Worm (Caenorhabditis elegans) whole organism, mixed stage, embryonic: Measurements from ENCODE around the gene pbs-3.

Source experiments
- M03D4.4 ChIP-seq: sonication (generic microtip); optimal IDR thresholded peaks from 2 replicates; lab custom pipeline; 2017; ENCODE audit warnings: mild to moderate bottlenecking, missing genetic modification characterization, missing compliant biosample characterization
- bed-3 ChIP-seq: fragments of 200-800 bp; sonication (Bioruptor generic); optimal IDR thresholded peaks from 3 replicates; lab custom pipeline; 2018; ENCODE audit warnings: mild to moderate bottlenecking, missing genetic modification characterization, moderate library complexity, missing compliant biosample characterization
- blmp-1 ChIP-seq: fragments of 150-350 bp; optimal IDR thresholded peaks from 2 replicates; lab custom pipeline; 2014; ENCODE audit warnings: missing biosample characterization, missing genetic modification characterization
- ceh-39 ChIP-seq: fragments of 150-350 bp; optimal IDR thresholded peaks from 2 replicates; lab custom pipeline; 2014; ENCODE audit warnings: missing biosample characterization, missing genetic modification characterization
- ceh-83 ChIP-seq: fragments of 200-800 bp; sonication (Bioruptor generic); optimal IDR thresholded peaks from 2 replicates; lab custom pipeline; 2018; ENCODE audit warnings: mild to moderate bottlenecking, missing genetic modification characterization, missing compliant biosample characterization
- ces-1 ChIP-seq: fragments of 150-350 bp; optimal IDR thresholded peaks from 2 replicates; lab custom pipeline; 2014; ENCODE audit warnings: missing biosample characterization, missing genetic modification reagents, missing genetic modification characterization
- cnd-1 ChIP-seq: fragments of 200-800 bp; sonication (Bioruptor generic); optimal IDR thresholded peaks from 2 replicates; lab custom pipeline; 2018; ENCODE audit warnings: mild to moderate bottlenecking, missing genetic modification characterization, missing compliant biosample characterization
- elt-1 ChIP-seq: sonication (generic microtip); optimal IDR thresholded peaks from 2 replicates; lab custom pipeline; 2017; ENCODE audit warnings: missing genetic modification characterization, mild to moderate bottlenecking, missing compliant biosample characterization, antibody characterized with exemption, moderate library complexity, borderline replicate concordance; ENCODE audit not compliant: insufficient read depth
- elt-3 ChIP-seq: fragments of 150-350 bp; optimal IDR thresholded peaks from 2 replicates; lab custom pipeline; 2014; ENCODE audit warnings: missing biosample characterization, missing genetic modification characterization
- flh-1 ChIP-seq: fragments of 200-800 bp; sonication (Bioruptor generic); optimal IDR thresholded peaks from 2 replicates; lab custom pipeline; 2018; ENCODE audit warnings: mild to moderate bottlenecking, missing genetic modification characterization, moderate library complexity, missing compliant biosample characterization
- ham-2 ChIP-seq: fragments of 200-800 bp; sonication (Bioruptor generic); optimal IDR thresholded peaks from 2 replicates; lab custom pipeline; 2018; ENCODE audit warnings: mild to moderate bottlenecking, missing genetic modification characterization, missing compliant biosample characterization
- hlh-1 ChIP-seq: fragments of 150-350 bp; optimal IDR thresholded peaks from 2 replicates; lab custom pipeline; 2014; ENCODE audit warnings: missing biosample characterization, missing genetic modification reagents, missing genetic modification characterization
- lin-13 ChIP-seq: fragments of 150-350 bp; optimal IDR thresholded peaks from 2 replicates; lab custom pipeline; 2014; ENCODE audit warnings: missing biosample characterization, missing genetic modification characterization
- lin-32 ChIP-seq: fragments of 200-800 bp; sonication (Bioruptor generic); optimal IDR thresholded peaks from 2 replicates; lab custom pipeline; 2018; ENCODE audit warnings: mild to moderate bottlenecking, missing genetic modification characterization, missing compliant biosample characterization
- lsy-2 ChIP-seq: fragments of 150-350 bp; optimal IDR thresholded peaks from 2 replicates; lab custom pipeline; 2014; ENCODE audit warnings: missing biosample characterization, missing genetic modification characterization
- mep-1 ChIP-seq: fragments of 150-350 bp; optimal IDR thresholded peaks from 2 replicates; lab custom pipeline; 2017; ENCODE audit warnings: missing biosample characterization, missing genetic modification reagents, missing genetic modification characterization, inconsistent platforms
- mls-2 ChIP-seq: sonication (generic microtip); optimal IDR thresholded peaks from 2 replicates; lab custom pipeline; 2016; ENCODE audit warnings: mild to moderate bottlenecking, missing genetic modification characterization, moderate library complexity, missing compliant biosample characterization
- nhr-2 ChIP-seq: fragments of 150-350 bp; optimal IDR thresholded peaks from 2 replicates; lab custom pipeline; 2014; ENCODE audit warnings: missing biosample characterization, missing genetic modification characterization
- nhr-237 ChIP-seq: fragments of 150-350 bp; optimal IDR thresholded peaks from 2 replicates; lab custom pipeline; 2014; ENCODE audit warnings: missing biosample characterization, missing genetic modification characterization
- nhr-28 ChIP-seq: fragments of 150-350 bp; optimal IDR thresholded peaks from 2 replicates; lab custom pipeline; 2014; ENCODE audit warnings: missing biosample characterization, missing genetic modification characterization
- nhr-76 ChIP-seq: sonication (generic microtip); optimal IDR thresholded peaks from 2 replicates; lab custom pipeline; 2017; ENCODE audit warnings: missing biosample characterization, missing genetic modification characterization
- pha-4 ChIP-seq: fragments of 150-350 bp; optimal IDR thresholded peaks from 2 replicates; lab custom pipeline; 2018; ENCODE audit warnings: missing biosample characterization, missing genetic modification reagents, missing genetic modification characterization
- sem-2 ChIP-seq: fragments of 200-800 bp; sonication (Bioruptor generic); optimal IDR thresholded peaks from 2 replicates; lab custom pipeline; 2018; ENCODE audit warnings: mild to moderate bottlenecking, missing genetic modification characterization, missing compliant biosample characterization
- snpc-4 ChIP-seq: fragments of 150-350 bp; optimal IDR thresholded peaks from 2 replicates; lab custom pipeline; 2014; ENCODE audit warnings: missing biosample characterization, missing genetic modification characterization
- sptf-1 ChIP-seq: sonication (generic microtip); optimal IDR thresholded peaks from 2 replicates; lab custom pipeline; 2017; ENCODE audit warnings: mild to moderate bottlenecking, missing genetic modification characterization, moderate library complexity, missing compliant biosample characterization
- tbx-8 ChIP-seq: fragments of 200-800 bp; sonication (Bioruptor generic); optimal IDR thresholded peaks from 2 replicates; lab custom pipeline; 2018; ENCODE audit warnings: mild to moderate bottlenecking, missing genetic modification characterization, moderate library complexity, missing compliant biosample characterization
- unc-120 ChIP-seq: sonication (generic microtip); optimal IDR thresholded peaks from 2 replicates; lab custom pipeline; 2017; ENCODE audit warnings: missing genetic modification characterization, missing compliant biosample characterization; ENCODE audit not compliant: poor library complexity, severe bottlenecking
- unc-39 ChIP-seq: fragments of 150-350 bp; optimal IDR thresholded peaks from 2 replicates; lab custom pipeline; 2014; ENCODE audit warnings: missing biosample characterization, missing genetic modification characterization
- unc-62 ChIP-seq: fragments of 150-350 bp; optimal IDR thresholded peaks from 2 replicates; lab custom pipeline; 2014; ENCODE audit warnings: missing biosample characterization, missing genetic modification reagents, missing genetic modification characterization
- zip-8 ChIP-seq: fragments of 150-350 bp; optimal IDR thresholded peaks from 2 replicates; lab custom pipeline; 2014; ENCODE audit warnings: missing biosample characterization, missing genetic modification characterization

Gene pbs-3

DNA sequence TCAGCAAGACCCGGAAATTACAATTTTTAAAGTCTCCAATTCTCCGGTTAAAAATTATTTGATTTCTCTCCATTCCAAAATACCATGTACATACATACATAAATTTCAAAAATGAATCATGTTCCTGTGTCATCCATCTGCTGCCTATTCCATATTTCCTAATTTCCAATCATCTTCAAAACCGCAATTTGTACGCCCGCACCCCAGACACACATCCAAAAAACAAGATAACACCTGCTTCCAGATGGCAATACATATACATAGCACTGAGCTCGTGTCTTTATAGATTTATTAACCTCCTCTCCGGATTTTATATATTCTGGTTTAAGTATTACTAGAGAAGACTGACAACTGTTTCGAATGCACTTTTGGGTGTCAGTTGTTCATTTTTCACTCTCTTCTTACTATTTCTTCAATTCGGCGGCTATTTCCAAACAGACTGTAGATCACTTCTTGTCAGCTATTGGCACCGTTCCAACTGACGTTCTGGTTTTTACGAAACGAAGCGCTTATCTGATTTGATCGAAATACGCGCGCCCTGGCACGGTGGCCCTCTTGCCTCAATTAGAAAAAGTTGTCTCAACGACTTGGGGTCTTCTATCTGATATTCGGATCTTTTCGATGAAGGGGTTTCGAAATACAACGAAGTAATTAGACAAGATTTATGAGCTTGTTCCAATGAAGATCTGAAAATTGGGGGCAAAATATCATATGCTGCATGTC is 26.6 kb upstream of the pbs-3 start:
- TF ChIP-seq zip-8 (tag; lab: Kevin White, UChicago) (no peak), lin-32 (GFP tag; lab: Kevin White, UChicago) (peak; percentile 92), cnd-1 (tag; lab: Kevin White, UChicago) (no peak), hlh-1 (tag; lab: Kevin White, UChicago) (peak; percentile 21)

DNA sequence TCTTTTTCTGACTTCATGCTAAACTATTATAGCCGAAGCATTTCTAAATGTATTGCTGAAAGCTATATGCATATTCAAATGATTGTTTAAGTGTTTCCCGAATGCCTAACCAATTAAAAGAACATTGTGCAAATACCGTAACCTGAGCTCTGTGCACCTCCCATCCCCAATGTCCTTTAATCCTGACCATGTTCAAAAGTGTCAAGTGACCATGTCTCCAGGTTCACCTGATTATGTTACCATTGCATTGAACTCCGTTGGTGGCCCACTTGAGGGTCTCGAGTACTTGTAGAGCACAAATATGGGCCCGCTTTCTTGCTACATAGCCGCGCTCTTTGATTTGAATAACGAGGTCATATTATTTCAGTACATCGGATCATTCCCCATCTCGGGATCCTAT is 20.1 kb upstream of the pbs-3 start:
- no peak for TF ChIP-seq snpc-4 (tag; lab: Kevin White, UChicago)
- no peak for TF ChIP-seq bed-3 (GFP tag; lab: Kevin White, UChicago)
- TF ChIP-seq nhr-2 (tag; lab: Kevin White, UChicago) = peak; percentile 67
- TF ChIP-seq pha-4 (tag; lab: Kevin White, UChicago) = peak; percentile 24

DNA sequence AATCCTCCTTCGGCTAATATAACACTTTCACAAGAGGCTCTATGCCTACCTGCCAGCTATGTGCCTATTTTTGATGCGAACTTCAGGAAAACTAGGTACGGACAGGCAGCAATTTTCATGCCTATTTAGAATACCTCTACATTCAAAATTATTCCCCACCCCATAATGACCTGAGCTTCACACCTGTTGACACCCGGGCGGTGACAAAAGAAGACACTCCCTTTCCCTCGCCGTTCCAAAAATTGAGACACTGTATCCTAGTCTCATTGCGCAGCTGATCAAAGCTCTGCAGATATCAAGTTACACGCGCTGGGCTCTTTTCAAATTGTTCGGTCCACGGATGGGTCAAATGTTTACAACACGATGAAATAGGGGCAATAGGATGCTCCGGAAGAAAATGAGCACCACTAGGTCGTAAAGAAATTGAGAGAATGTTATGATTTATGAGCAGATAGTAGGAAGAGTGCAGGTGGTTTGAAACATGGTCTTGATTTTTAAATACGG is 19.3 kb upstream of the pbs-3 start:
- TF ChIP-seq ces-1 (GFP tag; lab: Kevin White, UChicago) (no peak), unc-39 (tag; lab: Kevin White, UChicago) (no peak), blmp-1 (tag; lab: Kevin White, UChicago) (no peak), mls-2 (tag; lab: Kevin White, UChicago) (no peak), lin-32 (GFP tag; lab: Kevin White, UChicago) (peak; percentile 54), bed-3 (GFP tag; lab: Kevin White, UChicago) (no peak), flh-1 (GFP tag; lab: Kevin White, UChicago) (no peak)

- TF ChIP-seq sem-2 (GFP tag; lab: Kevin White, UChicago) = no peak
- TF ChIP-seq nhr-28 (tag; lab: Kevin White, UChicago) = no peak
- no peak for TF ChIP-seq elt-1 (tag; lab: Kevin White, UChicago)
- no peak for TF ChIP-seq lin-32 (GFP tag; lab: Kevin White, UChicago)
- no peak for TF ChIP-seq lin-13
- TF ChIP-seq ham-2 = no peak
- no peak for TF ChIP-seq ces-1 (GFP tag; lab: Kevin White, UChicago)
- TF ChIP-seq sptf-1 (tag; lab: Kevin White, UChicago) = no peak
- no peak for TF ChIP-seq elt-3 (tag; lab: Kevin White, UChicago)
- no peak for TF ChIP-seq lsy-2 (tag; lab: Kevin White, UChicago)
- TF ChIP-seq mep-1 = no peak
- no peak for TF ChIP-seq tbx-8
- no peak for TF ChIP-seq unc-62 (GFP tag; lab: Kevin White, UChicago)
Measured at ce11 chrII:4968863-4969262, 13.6 kb upstream of the pbs-3 start, which contains the start of gene shc-2. Gene shc-2, plus strand, starts transcription at chrII:4969163.

DNA sequence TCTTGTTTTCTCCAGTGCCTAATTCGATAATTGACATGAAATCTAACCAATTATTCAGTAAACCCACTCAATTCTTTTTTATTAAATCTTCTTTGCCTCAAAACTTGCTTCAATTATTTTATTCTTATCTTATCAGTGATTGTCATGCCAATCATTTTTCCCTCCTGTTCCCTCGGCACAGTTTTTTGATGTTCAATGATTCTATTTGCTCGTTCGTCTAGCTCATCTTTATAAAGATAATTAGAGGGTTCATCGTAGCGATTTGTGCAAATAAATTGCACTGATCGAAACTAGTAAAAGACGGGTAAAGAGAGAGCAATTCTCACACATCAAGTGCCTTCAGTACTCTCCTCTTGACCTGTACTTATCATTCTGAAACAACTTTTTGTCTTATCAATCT is 12.4 kb upstream of the pbs-3 start:
- TF ChIP-seq ceh-39 (tag; lab: Kevin White, UChicago) (no peak), cnd-1 (tag; lab: Kevin White, UChicago) (no peak), nhr-76 (tag; lab: Kevin White, UChicago) (no peak), lin-13 (no peak), unc-120 (tag; lab: Kevin White, UChicago) (no peak), blmp-1 (tag; lab: Kevin White, UChicago) (no peak), zip-8 (tag; lab: Kevin White, UChicago) (no peak), tbx-8 (no peak), unc-62 (GFP tag; lab: Kevin White, UChicago) (no peak), hlh-1 (tag; lab: Kevin White, UChicago) (no peak), M03D4.4 (tag; lab: Kevin White, UChicago) (no peak), elt-3 (tag; lab: Kevin White, UChicago) (no peak), nhr-28 (tag; lab: Kevin White, UChicago) (no peak), nhr-237 (tag; lab: Kevin White, UChicago) (no peak), sptf-1 (tag; lab: Kevin White, UChicago) (no peak), ceh-83 (GFP tag; lab: Kevin White, UChicago) (no peak), bed-3 (GFP tag; lab: Kevin White, UChicago) (no peak), mep-1 (no peak), sem-2 (GFP tag; lab: Kevin White, UChicago) (no peak)
